Fruit fly (Drosophila melanogaster) whole organism, prepupa: Measurements from ENCODE around the gene Taf7.

Experiments used
- CG10631 ChIP-seq: fragments of 200-800 bp; sonication (Bioruptor generic); optimal IDR thresholded peaks from 2 replicates; lab custom pipeline; 2016; ENCODE audit warnings: missing biosample characterization, missing genetic modification characterization
- CG10669 ChIP-seq: fragments of 200-800 bp; sonication (Bioruptor generic); optimal IDR thresholded peaks from 3 replicates; lab custom pipeline; 2018; ENCODE audit warnings: missing biosample characterization, mild to moderate bottlenecking, missing genetic modification characterization, moderate library complexity
- CG11294 ChIP-seq: fragments of 200-800 bp; sonication (Bioruptor generic); IDR thresholded peaks from 2 replicates; pipeline ENCODE4 v1.3.6; 2022; ENCODE audit warnings: missing biosample characterization, missing genetic modification characterization
- CG11762 ChIP-seq: fragments of 200-800 bp; sonication (Bioruptor generic); optimal IDR thresholded peaks from 3 replicates; lab custom pipeline; 2016; ENCODE audit warnings: missing biosample characterization, missing genetic modification characterization; ENCODE audit not compliant: insufficient read depth
- CG11902 ChIP-seq: fragments of 200-800 bp; sonication (Bioruptor generic); optimal IDR thresholded peaks from 3 replicates; lab custom pipeline; 2016; ENCODE audit warnings: missing biosample characterization, missing genetic modification characterization
- CG1621 ChIP-seq: fragments of 200-800 bp; sonication (Bioruptor generic); optimal IDR thresholded peaks from 3 replicates; lab custom pipeline; 2018; ENCODE audit warnings: missing biosample characterization, mild to moderate bottlenecking, missing genetic modification characterization
- CG3032 ChIP-seq: fragments of 200-800 bp; optimal IDR thresholded peaks from 2 replicates; lab custom pipeline; 2019; ENCODE audit warnings: missing biosample characterization, mild to moderate bottlenecking, missing genetic modification characterization, moderate library complexity
- CG31627 ChIP-seq: fragments of 200-800 bp; sonication (Bioruptor generic); optimal IDR thresholded peaks from 3 replicates; lab custom pipeline; 2016; ENCODE audit warnings: missing biosample characterization, missing genetic modification characterization
- CG34406 ChIP-seq: fragments of 200-800 bp; sonication (Bioruptor generic); optimal IDR thresholded peaks from 3 replicates; lab custom pipeline; 2016; ENCODE audit warnings: missing biosample characterization, missing genetic modification characterization
- CG3919 ChIP-seq: fragments of 200-800 bp; sonication (Bioruptor generic); optimal IDR thresholded peaks from 3 replicates; lab custom pipeline; 2016; ENCODE audit warnings: missing biosample characterization, missing genetic modification characterization
- CG4318 ChIP-seq: fragments of 200-800 bp; sonication (Bioruptor generic); optimal IDR thresholded peaks from 3 replicates; lab custom pipeline; 2017; ENCODE audit warnings: missing biosample characterization, mild to moderate bottlenecking, missing genetic modification characterization
- CG6163 ChIP-seq: fragments of 200-800 bp; sonication (Bioruptor generic); IDR thresholded peaks from 3 replicates; pipeline ENCODE4 v1.3.6; 2022; ENCODE audit warnings: missing biosample characterization, missing genetic modification characterization
- CG6276 ChIP-seq: fragments of 200-800 bp; sonication (Bioruptor generic); optimal IDR thresholded peaks from 2 replicates; lab custom pipeline; 2017; ENCODE audit warnings: missing biosample characterization, mild to moderate bottlenecking, missing genetic modification characterization
- CG6808 ChIP-seq: fragments of 200-800 bp; sonication (Bioruptor generic); optimal IDR thresholded peaks from 3 replicates; lab custom pipeline; 2017; ENCODE audit warnings: missing biosample characterization, missing genetic modification characterization, mild to moderate bottlenecking, moderate library complexity, missing genetic modification reagents
- CG7368 ChIP-seq: fragments of 200-800 bp; sonication (Bioruptor generic); optimal IDR thresholded peaks from 3 replicates; lab custom pipeline; 2016; ENCODE audit warnings: missing biosample characterization, missing genetic modification characterization
- CG8119 ChIP-seq: fragments of 200-800 bp; sonication (Bioruptor generic); IDR thresholded peaks from 3 replicates; pipeline ENCODE4 v1.3.6; 2022; ENCODE audit warnings: missing biosample characterization, missing genetic modification characterization
- CG8632 ChIP-seq: fragments of 200-800 bp; sonication (Bioruptor generic); optimal IDR thresholded peaks from 3 replicates; lab custom pipeline; 2016; ENCODE audit warnings: missing biosample characterization, missing genetic modification characterization
- CG9139 ChIP-seq: fragments of 200-800 bp; sonication (Bioruptor generic); optimal IDR thresholded peaks from 3 replicates; lab custom pipeline; 2017; ENCODE audit warnings: missing biosample characterization, mild to moderate bottlenecking, missing genetic modification characterization
- Eip78C ChIP-seq: fragments of 200-800 bp; sonication (Bioruptor generic); peaks from one replicate; lab custom pipeline; 2016; ENCODE audit warnings: missing biosample characterization, missing genetic modification characterization
- Eip93F ChIP-seq: fragments of 200-800 bp; sonication (Bioruptor generic); optimal IDR thresholded peaks from 2 replicates; lab custom pipeline; 2016; ENCODE audit warnings: missing biosample characterization, mild to moderate bottlenecking, missing genetic modification characterization
- Ets21C ChIP-seq: fragments of 200-800 bp; sonication (Bioruptor generic); optimal IDR thresholded peaks from 3 replicates; lab custom pipeline; 2016; ENCODE audit warnings: missing biosample characterization, missing genetic modification characterization
- Ets96B ChIP-seq: fragments of 200-800 bp; optimal IDR thresholded peaks from 2 replicates; lab custom pipeline; 2019; ENCODE audit warnings: missing biosample characterization, mild to moderate bottlenecking, missing genetic modification characterization, moderate library complexity
- Gug ChIP-seq: fragments of 200-800 bp; sonication (Bioruptor generic); IDR thresholded peaks from 2 replicates; pipeline ENCODE4 v1.3.6; 2022; ENCODE audit warnings: missing biosample characterization, missing genetic modification characterization
- Hr38 ChIP-seq: sonication (Bioruptor generic); optimal IDR thresholded peaks from 2 replicates; lab custom pipeline; 2016; ENCODE audit warnings: missing biosample characterization, missing genetic modification characterization
- Hr39 ChIP-seq: fragments of 200-800 bp; sonication (Bioruptor generic); optimal IDR thresholded peaks from 2 replicates; lab custom pipeline; 2016; ENCODE audit warnings: missing biosample characterization, missing genetic modification characterization
- Hr4 ChIP-seq: fragments of 200-800 bp; sonication (Bioruptor generic); optimal IDR thresholded peaks from 3 replicates; lab custom pipeline; 2016; ENCODE audit warnings: missing biosample characterization, missing genetic modification characterization
- Lpt ChIP-seq: fragments of 200-800 bp; sonication (Bioruptor generic); optimal IDR thresholded peaks from 3 replicates; lab custom pipeline; 2016; ENCODE audit warnings: missing biosample characterization, missing genetic modification characterization
- OdsH ChIP-seq: fragments of 200-800 bp; sonication (Bioruptor generic); optimal IDR thresholded peaks from 3 replicates; lab custom pipeline; 2016; ENCODE audit warnings: missing biosample characterization, missing genetic modification characterization
- Smox ChIP-seq: fragments of 200-800 bp; sonication (Bioruptor generic); optimal IDR thresholded peaks from 3 replicates; lab custom pipeline; 2016; ENCODE audit warnings: missing biosample characterization, missing genetic modification characterization
- Sox102F ChIP-seq: fragments of 200-800 bp; sonication (Bioruptor generic); optimal IDR thresholded peaks from 2 replicates; lab custom pipeline; 2016; ENCODE audit warnings: missing biosample characterization, mild to moderate bottlenecking, missing genetic modification characterization
- Sox14 ChIP-seq: fragments of 200-800 bp; sonication (Bioruptor generic); optimal IDR thresholded peaks from 3 replicates; lab custom pipeline; 2016; ENCODE audit warnings: missing biosample characterization, missing genetic modification characterization
- Sox15 ChIP-seq: fragments of 200-800 bp; sonication (Bioruptor generic); optimal IDR thresholded peaks from 3 replicates; lab custom pipeline; 2016; ENCODE audit warnings: missing biosample characterization, missing genetic modification characterization
- achi ChIP-seq: fragments of 200-800 bp; sonication (Bioruptor generic); optimal IDR thresholded peaks from 3 replicates; lab custom pipeline; 2016; ENCODE audit warnings: missing biosample characterization, missing genetic modification characterization
- acj6 ChIP-seq: fragments of 200-800 bp; sonication (Bioruptor generic); optimal IDR thresholded peaks from 3 replicates; lab custom pipeline; 2016; ENCODE audit warnings: missing biosample characterization, missing genetic modification characterization
- cyc ChIP-seq: fragments of 200-800 bp; sonication (Bioruptor generic); optimal IDR thresholded peaks from 3 replicates; lab custom pipeline; 2016; ENCODE audit warnings: missing biosample characterization, missing genetic modification characterization
- dac ChIP-seq: fragments of 200-800 bp; sonication (Bioruptor generic); optimal IDR thresholded peaks from 2 replicates; lab custom pipeline; 2017; ENCODE audit warnings: missing biosample characterization, mild to moderate bottlenecking, missing genetic modification characterization
- dsx ChIP-seq: fragments of 200-800 bp; optimal IDR thresholded peaks from 3 replicates; lab custom pipeline; 2019; ENCODE audit warnings: missing biosample characterization, mild to moderate bottlenecking, missing genetic modification characterization, moderate library complexity; ENCODE audit not compliant: poor library complexity, severe bottlenecking
- eg ChIP-seq: fragments of 200-800 bp; sonication (Bioruptor generic); IDR thresholded peaks from 3 replicates; pipeline ENCODE4 v1.3.6; 2022; ENCODE audit warnings: missing biosample characterization, missing genetic modification characterization
- esn ChIP-seq: fragments of 200-800 bp; sonication (Bioruptor generic); optimal IDR thresholded peaks from 2 replicates; lab custom pipeline; 2016; ENCODE audit warnings: missing biosample characterization, mild to moderate bottlenecking, missing genetic modification characterization, moderate library complexity
- fd59A ChIP-seq: fragments of 200-800 bp; sonication (Bioruptor generic); optimal IDR thresholded peaks from 2 replicates; lab custom pipeline; 2017; ENCODE audit warnings: missing biosample characterization, mild to moderate bottlenecking, missing genetic modification characterization, missing genetic modification reagents
- fd85E ChIP-seq: fragments of 200-800 bp; sonication (Bioruptor generic); optimal IDR thresholded peaks from 3 replicates; lab custom pipeline; 2016; ENCODE audit warnings: missing biosample characterization, missing genetic modification characterization
- fkh ChIP-seq: fragments of 200-800 bp; sonication (Bioruptor generic); optimal IDR thresholded peaks from 3 replicates; lab custom pipeline; 2017; ENCODE audit warnings: missing biosample characterization, mild to moderate bottlenecking, missing genetic modification characterization, moderate library complexity
- lz ChIP-seq: fragments of 200-800 bp; sonication (Bioruptor generic); optimal IDR thresholded peaks from 3 replicates; lab custom pipeline; 2016; ENCODE audit warnings: missing biosample characterization, missing genetic modification characterization
- net ChIP-seq: fragments of 200-800 bp; sonication (Bioruptor generic); optimal IDR thresholded peaks from 3 replicates; lab custom pipeline; 2016; ENCODE audit warnings: missing biosample characterization, missing genetic modification characterization
- pdm3 ChIP-seq: fragments of 200-800 bp; sonication (Bioruptor generic); optimal IDR thresholded peaks from 3 replicates; lab custom pipeline; 2016; ENCODE audit warnings: missing biosample characterization, missing genetic modification characterization
- salr ChIP-seq, 2 experiments: fragments of 200-800 bp; sonication (Bioruptor generic); optimal IDR thresholded peaks; 3 replicates each; lab custom pipeline; 2016 to 2018; ENCODE audit warnings: missing biosample characterization in 2 of 2, missing genetic modification characterization in 2 of 2, mild to moderate bottlenecking in 1 of 2
- spab ChIP-seq: fragments of 200-800 bp; sonication (Bioruptor generic); optimal IDR thresholded peaks from 2 replicates; lab custom pipeline; 2017; ENCODE audit warnings: missing biosample characterization, mild to moderate bottlenecking, missing genetic modification characterization, missing genetic modification reagents
- ss ChIP-seq, 2 experiments: fragments of 200-800 bp; sonication (Bioruptor generic); optimal IDR thresholded peaks; 2 replicates in 1 of 2; 3 replicates in 1 of 2; lab custom pipeline; 2017 to 2018; ENCODE audit warnings: mild to moderate bottlenecking in 2 of 2, missing biosample characterization in 2 of 2, missing genetic modification characterization in 2 of 2, moderate library complexity in 1 of 2
- svp ChIP-seq: fragments of 200-800 bp; sonication (Bioruptor generic); peaks from one replicate; lab custom pipeline; 2016; ENCODE audit warnings: missing biosample characterization, missing genetic modification characterization
- topi ChIP-seq: fragments of 200-800 bp; sonication (Bioruptor generic); optimal IDR thresholded peaks from 3 replicates; lab custom pipeline; 2016; ENCODE audit warnings: missing biosample characterization, missing genetic modification characterization
- vri ChIP-seq: fragments of 200-800 bp; sonication (Bioruptor generic); optimal IDR thresholded peaks from 3 replicates; lab custom pipeline; 2016; ENCODE audit warnings: missing biosample characterization, mild to moderate bottlenecking, missing genetic modification characterization

Gene Taf7

dm6 chr3R:7911482-7911881, 4.3 kb downstream of the Taf7 start, which contains the start of gene Prat:
Gene Prat, minus strand, starts transcription at chr3R:7911779.
- peak; percentile 79 for TF ChIP-seq svp (GFP tag; lab: Kevin White, UChicago)
- peak; percentile 0 for TF ChIP-seq esn (GFP tag; lab: Kevin White, UChicago)
- TF ChIP-seq fkh (GFP tag; lab: Kevin White, UChicago) = no peak

DNA sequence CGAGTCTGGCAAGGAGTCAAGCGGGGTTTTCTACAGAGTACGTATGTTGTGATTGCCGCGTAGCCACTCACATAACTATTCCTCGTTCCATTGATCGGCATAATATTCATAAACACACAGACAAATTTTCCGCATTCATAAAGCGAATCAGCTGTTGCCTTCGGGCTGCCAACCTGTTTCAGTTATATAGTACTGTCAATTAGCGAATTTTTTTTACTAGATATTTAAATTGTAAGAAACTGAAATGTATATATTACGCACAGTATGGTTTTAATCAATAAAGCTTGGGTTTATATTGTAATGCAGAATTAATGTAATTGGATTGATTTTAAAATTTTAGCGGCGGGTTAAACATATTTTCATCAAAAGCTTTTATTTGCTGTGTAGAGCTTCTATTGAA, 6.0 kb downstream of the Taf7 start, which contains the start of gene Rfk:
Gene Rfk, minus strand, starts transcription at position 152 of the 400 bp plus-strand sequence.
- TF ChIP-seq net (GFP tag; lab: Kevin White, UChicago) (no peak), CG4318 (GFP tag; lab: Kevin White, UChicago) (no peak), lz (GFP tag; lab: Kevin White, UChicago) (peak; percentile 45), salr (GFP tag; optimal IDR thresholded peaks at IDR 0.05; lab: Kevin White, UChicago) (no peak), CG1621 (no peak), CG3919 (no peak), CG7368 (no peak), Gug (GFP tag; lab: Robert Waterston, UW) (no peak), CG8119 (no peak; the same call in 2 of the 3 replicates), Eip93F (GFP tag; lab: Kevin White, UChicago) (no peak), Sox14 (GFP tag; lab: Kevin White, UChicago) (no peak), CG9139 (GFP tag; lab: Kevin White, UChicago) (no peak), vri (no peak), fkh (GFP tag; lab: Kevin White, UChicago) (no peak), dsx (no peak), pdm3 (no peak), OdsH (GFP tag; lab: Kevin White, UChicago) (no peak), dac (no peak), CG11902 (GFP tag; lab: Kevin White, UChicago) (no peak), CG10669 (GFP tag; lab: Kevin White, UChicago) (no peak), fd59A (no peak), fd85E (GFP tag; lab: Kevin White, UChicago) (no peak), Smox (GFP tag; lab: Kevin White, UChicago) (no peak), CG3032 (tag; lab: Kevin White, UChicago) (peak; percentile 10), CG6163 (GFP tag; lab: Robert Waterston, UW) (peak; percentile 16; the same call in 1 of the 3 replicates), Sox102F (GFP tag; lab: Kevin White, UChicago) (no peak), ss (GFP tag; optimal IDR thresholded peaks at IDR 0.05; lab: Kevin White, UChicago) (no peak), CG6276 (GFP tag; lab: Kevin White, UChicago) (no peak), eg (GFP tag; lab: Robert Waterston, UW) (no peak), CG31627 (GFP tag; lab: Kevin White, UChicago) (peak; percentile 44), Hr39 (GFP tag; lab: Kevin White, UChicago) (no peak), CG10631 (GFP tag; lab: Kevin White, UChicago) (no peak), topi (GFP tag; lab: Kevin White, UChicago) (no peak), Ets96B (tag; lab: Kevin White, UChicago) (no peak), CG11762 (GFP tag; lab: Kevin White, UChicago) (no peak), Hr38 (no peak), Hr4 (no peak), CG34406 (no peak), cyc (GFP tag; lab: Kevin White, UChicago) (peak; percentile 40), spab (GFP tag; lab: Kevin White, UChicago) (no peak), achi (GFP tag; lab: Kevin White, UChicago) (peak; percentile 80), CG6808 (no peak), CG8632 (GFP tag; lab: Kevin White, UChicago) (no peak), Ets21C (GFP tag; lab: Kevin White, UChicago) (no peak), Sox15 (GFP tag; lab: Kevin White, UChicago) (no peak), Eip78C (no peak), CG11294 (GFP tag; lab: Robert Waterston, UW) (no peak), Lpt (no peak), acj6 (GFP tag; lab: Kevin White, UChicago) (no peak)
